Worm (Caenorhabditis elegans) whole organism, late embryonic: Measurements from ENCODE around the gene eat-4.

Source experiments
- C08G9.2 ChIP-seq: sonication (generic microtip); optimal IDR thresholded peaks from 2 replicates; lab custom pipeline; 2016; ENCODE audit warnings: mild to moderate bottlenecking, missing genetic modification characterization, moderate library complexity, missing compliant biosample characterization
- C38D4.7 ChIP-seq: fragments of 200-800 bp; sonication (Bioruptor generic); optimal IDR thresholded peaks from 2 replicates; lab custom pipeline; 2018; ENCODE audit warnings: mild to moderate bottlenecking, missing genetic modification characterization, moderate library complexity, missing compliant biosample characterization
- K02D7.2 ChIP-seq: sonication (generic microtip); optimal IDR thresholded peaks from 2 replicates; lab custom pipeline; 2017; ENCODE audit warnings: mild to moderate bottlenecking, missing genetic modification characterization, missing compliant biosample characterization
- K09A11.1 ChIP-seq: sonication (generic microtip); optimal IDR thresholded peaks from 2 replicates; lab custom pipeline; 2017; ENCODE audit warnings: antibody characterized with exemption, mild to moderate bottlenecking, missing genetic modification characterization, missing compliant biosample characterization; ENCODE audit not compliant: insufficient read depth
- T23F11.4 ChIP-seq: fragments of 200-800 bp; sonication (Bioruptor generic); optimal IDR thresholded peaks from 2 replicates; lab custom pipeline; 2018; ENCODE audit warnings: mild to moderate bottlenecking, missing genetic modification characterization, missing compliant biosample characterization
- ama-1 ChIP-seq: fragments of 150-350 bp; optimal IDR thresholded peaks from 2 replicates; lab custom pipeline; 2014
- ceh-14 ChIP-seq: sonication (generic microtip); optimal IDR thresholded peaks from 2 replicates; lab custom pipeline; 2016; ENCODE audit warnings: missing genotype, missing genetic modification characterization, missing compliant biosample characterization
- ceh-19 ChIP-seq: fragments of 200-800 bp; sonication (Bioruptor generic); optimal IDR thresholded peaks from 2 replicates; lab custom pipeline; 2018; ENCODE audit warnings: mild to moderate bottlenecking, missing genetic modification characterization, missing compliant biosample characterization
- ceh-2 ChIP-seq: sonication (generic microtip); optimal IDR thresholded peaks from 2 replicates; lab custom pipeline; 2016; ENCODE audit warnings: missing genotype, missing genetic modification characterization, missing compliant biosample characterization
- ceh-22 ChIP-seq: sonication (generic microtip); optimal IDR thresholded peaks from 2 replicates; lab custom pipeline; 2017; ENCODE audit warnings: missing biosample characterization, missing genetic modification characterization
- ceh-24 ChIP-seq: sonication (generic microtip); optimal IDR thresholded peaks from 2 replicates; lab custom pipeline; 2016; ENCODE audit warnings: mild to moderate bottlenecking, missing genetic modification characterization, missing compliant biosample characterization
- ceh-31 ChIP-seq: sonication (generic microtip); optimal IDR thresholded peaks from 2 replicates; lab custom pipeline; 2016; ENCODE audit warnings: missing genetic modification characterization, missing compliant biosample characterization
- ceh-48 ChIP-seq: sonication (generic microtip); optimal IDR thresholded peaks from 2 replicates; lab custom pipeline; 2016; ENCODE audit warnings: missing genetic modification characterization, inconsistent platforms, missing compliant biosample characterization
- che-1 ChIP-seq: sonication (generic microtip); optimal IDR thresholded peaks from 2 replicates; lab custom pipeline; 2016; ENCODE audit warnings: mild to moderate bottlenecking, missing genetic modification characterization, missing compliant biosample characterization
- elt-2 ChIP-seq: sonication (generic microtip); optimal IDR thresholded peaks from 2 replicates; lab custom pipeline; 2016; ENCODE audit warnings: missing genetic modification reagents, missing genetic modification characterization, missing compliant biosample characterization
- eyg-1 ChIP-seq: sonication (generic microtip); optimal IDR thresholded peaks from 2 replicates; lab custom pipeline; 2016; ENCODE audit warnings: missing genotype, missing genetic modification characterization, missing compliant biosample characterization
- fax-1 ChIP-seq: sonication (generic microtip); optimal IDR thresholded peaks from 2 replicates; lab custom pipeline; 2016; ENCODE audit warnings: missing genotype, missing genetic modification characterization, missing compliant biosample characterization
- fkh-10 ChIP-seq: fragments of 150-350 bp; optimal IDR thresholded peaks from 2 replicates; lab custom pipeline; 2014; ENCODE audit warnings: missing biosample characterization, missing genetic modification reagents, missing genetic modification characterization
- hlh-15 ChIP-seq: sonication (generic microtip); optimal IDR thresholded peaks from 2 replicates; lab custom pipeline; 2016; ENCODE audit warnings: missing genetic modification characterization, missing compliant biosample characterization
- lim-6 ChIP-seq: sonication (generic microtip); optimal IDR thresholded peaks from 2 replicates; lab custom pipeline; 2016; ENCODE audit warnings: missing genetic modification characterization, missing compliant biosample characterization
- lin-11 ChIP-seq: fragments of 200-800 bp; sonication (Bioruptor generic); optimal IDR thresholded peaks from 2 replicates; lab custom pipeline; 2018; ENCODE audit warnings: mild to moderate bottlenecking, missing genetic modification characterization, missing compliant biosample characterization
- madf-2 ChIP-seq: sonication (generic microtip); optimal IDR thresholded peaks from 2 replicates; lab custom pipeline; 2017; ENCODE audit warnings: missing genetic modification characterization, missing compliant biosample characterization
- nfya-1 ChIP-seq: sonication (generic microtip); optimal IDR thresholded peaks from 2 replicates; lab custom pipeline; 2017; ENCODE audit warnings: missing genetic modification characterization, mild to moderate bottlenecking, missing compliant biosample characterization, antibody characterized with exemption, moderate library complexity
- nhr-11 ChIP-seq: fragments of 150-350 bp; optimal IDR thresholded peaks from 2 replicates; lab custom pipeline; 2014; ENCODE audit warnings: missing biosample characterization, missing genetic modification characterization
- nhr-232 ChIP-seq: sonication (generic microtip); optimal IDR thresholded peaks from 2 replicates; lab custom pipeline; 2016; ENCODE audit warnings: missing genetic modification characterization, missing compliant biosample characterization
- npax-4 ChIP-seq: sonication (generic microtip); optimal IDR thresholded peaks from 2 replicates; lab custom pipeline; 2016; ENCODE audit warnings: missing genetic modification characterization, missing compliant biosample characterization
- pag-3 ChIP-seq: sonication (generic microtip); optimal IDR thresholded peaks from 2 replicates; lab custom pipeline; 2016; ENCODE audit warnings: missing compliant biosample characterization, missing genetic modification characterization, borderline replicate concordance
- pat-9 ChIP-seq: fragments of 200-800 bp; sonication (Bioruptor generic); optimal IDR thresholded peaks from 2 replicates; lab custom pipeline; 2018; ENCODE audit warnings: mild to moderate bottlenecking, missing genetic modification characterization, moderate library complexity, missing compliant biosample characterization
- pha-2 ChIP-seq: sonication (generic microtip); optimal IDR thresholded peaks from 2 replicates; lab custom pipeline; 2017; ENCODE audit warnings: mild to moderate bottlenecking, missing genetic modification characterization, missing compliant biosample characterization
- pha-4 ChIP-seq: fragments of 150-350 bp; optimal IDR thresholded peaks from 2 replicates; lab custom pipeline; 2018; ENCODE audit warnings: missing biosample characterization, missing genetic modification reagents, missing genetic modification characterization
- pros-1 ChIP-seq: fragments of 150-350 bp; optimal IDR thresholded peaks from 2 replicates; lab custom pipeline; 2014; ENCODE audit warnings: missing biosample characterization, missing genetic modification reagents, missing genetic modification characterization
- rnt-1 ChIP-seq: sonication (generic microtip); optimal IDR thresholded peaks from 2 replicates; lab custom pipeline; 2016; ENCODE audit warnings: missing genetic modification characterization, missing compliant biosample characterization
- sox-2 ChIP-seq: fragments of 200-800 bp; sonication (Bioruptor generic); IDR thresholded peaks from 2 replicates; pipeline ENCODE4 v1.3.6; 2022; ENCODE audit warnings: missing genetic modification reagents, missing genetic modification characterization, missing compliant biosample characterization
- syd-9 ChIP-seq: sonication (generic microtip); optimal IDR thresholded peaks from 2 replicates; lab custom pipeline; 2016; ENCODE audit warnings: mild to moderate bottlenecking, missing genetic modification characterization, moderate library complexity, missing compliant biosample characterization
- unc-42 ChIP-seq: sonication (generic microtip); optimal IDR thresholded peaks from 2 replicates; lab custom pipeline; 2016; ENCODE audit warnings: missing genotype, missing genetic modification characterization, missing compliant biosample characterization
- unc-55 ChIP-seq: sonication (generic microtip); optimal IDR thresholded peaks from 2 replicates; lab custom pipeline; 2017; ENCODE audit warnings: missing biosample characterization, missing genetic modification reagents, missing genetic modification characterization
- unc-86 ChIP-seq: sonication (generic microtip); optimal IDR thresholded peaks from 2 replicates; lab custom pipeline; 2016; ENCODE audit warnings: missing genetic modification characterization, missing compliant biosample characterization
- ztf-16 ChIP-seq: sonication (generic microtip); optimal IDR thresholded peaks from 2 replicates; lab custom pipeline; 2017; ENCODE audit warnings: missing genetic modification characterization, missing compliant biosample characterization

Gene eat-4

DNA sequence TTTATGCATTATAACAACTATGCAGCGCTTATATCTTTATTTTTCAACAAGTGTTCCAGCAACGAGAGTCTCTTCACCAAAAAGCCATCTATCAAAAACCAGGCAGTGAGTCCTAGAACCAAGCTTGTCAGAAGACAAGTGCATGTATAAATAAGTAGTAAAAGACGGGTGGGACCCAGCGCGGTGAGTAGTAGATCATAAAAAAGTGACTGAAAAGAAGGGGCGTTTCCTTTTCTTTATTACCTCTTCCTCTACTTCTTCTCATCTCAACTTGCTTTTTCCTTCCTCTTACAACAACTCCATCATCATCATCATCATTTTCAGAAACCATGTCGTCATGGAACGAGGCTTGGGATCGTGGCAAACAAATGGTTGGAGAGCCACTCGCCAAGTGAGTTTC, at the start of gene eat-4:
Gene eat-4, plus strand, starts transcription at position 301 of the 400 bp plus-strand sequence.
- TF ChIP-seq ceh-19 (GFP tag; lab: Kevin White, UChicago): no peak
- TF ChIP-seq nhr-232 (tag; lab: Kevin White, UChicago): no peak
- no peak for TF ChIP-seq pha-2
- no peak for TF ChIP-seq ztf-16 (tag; lab: Kevin White, UChicago)
- no peak for TF ChIP-seq madf-2 (tag; lab: Kevin White, UChicago)
- no peak for TF ChIP-seq ceh-14 (tag; lab: Kevin White, UChicago)
- TF ChIP-seq rnt-1 (tag; lab: Kevin White, UChicago): no peak
- no peak for TF ChIP-seq C08G9.2 (tag; lab: Kevin White, UChicago)
- TF ChIP-seq ceh-22: no peak
- TF ChIP-seq hlh-15 (tag; lab: Kevin White, UChicago): no peak
- no peak for TF ChIP-seq C38D4.7 (GFP tag; lab: Kevin White, UChicago)
- TF ChIP-seq pat-9 (tag; lab: Kevin White, UChicago): no peak
- TF ChIP-seq che-1 (tag; lab: Kevin White, UChicago): no peak
- no peak for TF ChIP-seq pha-4
- TF ChIP-seq elt-2: no peak
- no peak for TF ChIP-seq lim-6 (tag; lab: Kevin White, UChicago)
- TF ChIP-seq pros-1 (tag; lab: Kevin White, UChicago): no peak
- no peak for TF ChIP-seq syd-9 (tag; lab: Kevin White, UChicago)
- TF ChIP-seq ceh-48 (tag; lab: Kevin White, UChicago): no peak
- TF ChIP-seq, all 69 proteins: peak for 0

DNA sequence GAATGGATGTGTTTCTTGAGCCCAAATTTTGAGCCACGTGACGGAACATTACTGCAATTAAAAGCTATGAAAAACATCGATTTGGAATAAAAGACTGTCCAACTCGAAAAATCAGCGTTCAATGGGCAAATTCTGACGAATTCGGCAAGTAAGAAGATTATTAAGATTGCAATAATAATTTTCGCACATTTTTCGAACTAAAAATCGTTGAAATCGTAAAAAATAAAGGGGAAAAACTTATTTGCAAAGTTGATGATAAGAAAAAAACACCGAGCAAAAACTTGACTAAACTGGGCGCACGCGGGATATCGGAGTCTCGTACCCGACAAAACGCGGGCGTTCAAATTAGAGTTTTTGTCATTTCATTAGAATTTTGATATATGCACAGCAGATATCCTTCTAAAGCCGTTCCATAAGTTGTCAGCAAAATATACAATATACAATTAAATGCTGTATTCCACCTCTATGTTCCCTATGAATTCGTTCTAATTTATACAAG, 47.3 kb upstream of the eat-4 start, which contains the start of the genes mccc-2 and mrpl-44:
Gene mccc-2, minus strand, starts transcription at position 51 of the 499 bp plus-strand sequence.
Gene mrpl-44, minus strand, starts transcription at position 51 of the 499 bp plus-strand sequence.
- no peak for TF ChIP-seq T23F11.4 (GFP tag; lab: Kevin White, UChicago)
- peak; percentile 70 for TF ChIP-seq elt-2
- TF ChIP-seq K09A11.1: no peak
- no peak for TF ChIP-seq fkh-10 (GFP tag; lab: Kevin White, UChicago)
- no peak for TF ChIP-seq lin-11 (tag; lab: Kevin White, UChicago)
- TF ChIP-seq nhr-232 (tag; lab: Kevin White, UChicago): no peak
- no peak for TF ChIP-seq eyg-1
- TF ChIP-seq ceh-2 (tag; lab: Kevin White, UChicago): no peak
- TF ChIP-seq rnt-1 (tag; lab: Kevin White, UChicago): no peak
- TF ChIP-seq nhr-11 (tag; lab: Kevin White, UChicago): no peak
- TF ChIP-seq nfya-1 (tag; lab: Kevin White, UChicago): peak; percentile 18
- no peak for TF ChIP-seq unc-55 (GFP tag; lab: Kevin White, UChicago)
- TF ChIP-seq K02D7.2 (tag; lab: Kevin White, UChicago): no peak

DNA sequence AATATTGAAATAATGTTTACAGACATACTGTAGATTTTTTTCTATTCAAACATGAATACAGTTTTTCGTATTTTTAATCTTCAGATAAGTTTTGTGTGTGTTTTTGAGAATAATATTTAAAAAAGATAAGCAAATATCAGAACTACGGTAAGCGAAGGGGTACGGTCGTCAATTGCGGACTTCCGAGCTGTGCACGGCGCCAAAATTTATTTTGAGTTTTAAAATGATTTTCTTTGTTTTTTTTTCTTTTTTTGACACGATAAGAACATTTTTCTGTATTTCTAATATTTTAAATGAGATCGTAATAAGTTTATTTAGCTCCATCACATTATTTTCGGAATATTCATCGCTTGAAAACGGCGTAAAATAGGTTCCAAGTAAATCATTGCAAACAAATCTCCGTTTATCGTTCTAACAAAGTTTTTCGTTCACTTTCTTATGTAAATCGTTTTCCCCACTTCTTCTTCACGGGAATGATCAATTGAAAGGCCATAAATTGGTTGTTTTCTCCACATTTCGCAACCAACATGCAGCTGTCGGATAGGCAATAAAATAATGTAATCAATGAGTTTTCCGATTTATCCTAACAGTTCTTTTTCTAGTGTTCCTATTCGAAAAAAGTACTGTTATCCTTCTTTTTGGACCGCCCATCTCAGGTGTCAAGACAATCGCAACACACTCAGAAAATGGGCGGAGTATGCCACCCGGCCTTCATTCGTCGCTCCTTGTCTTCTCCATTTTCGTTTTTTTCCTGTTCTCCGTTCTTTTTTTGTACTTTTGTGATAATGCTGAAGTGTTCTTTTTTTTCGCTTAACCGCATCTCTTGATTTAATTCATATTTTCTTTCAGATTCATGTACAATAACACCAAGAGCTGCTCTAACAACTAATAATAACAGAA, 45.0 kb upstream of the eat-4 start, which contains the start of gene glp-1:
Gene glp-1, plus strand, starts transcription at position 850 of the 900 bp plus-strand sequence.
- TF ChIP-seq ztf-16 (tag; lab: Kevin White, UChicago) (no peak), ama-1 (lab: Kevin White, UChicago) (no peak), C08G9.2 (tag; lab: Kevin White, UChicago) (no peak), C38D4.7 (GFP tag; lab: Kevin White, UChicago) (no peak), ceh-19 (GFP tag; lab: Kevin White, UChicago) (no peak), unc-86 (tag; lab: Kevin White, UChicago) (no peak), npax-4 (no peak), elt-2 (no peak), unc-42 (tag; lab: Kevin White, UChicago) (no peak), ceh-31 (tag; lab: Kevin White, UChicago) (no peak), pag-3 (tag; lab: Kevin White, UChicago) (no peak), sox-2 (GFP tag; lab: Robert Waterston, UW) (no peak), fax-1 (tag; lab: Kevin White, UChicago) (no peak), nhr-232 (tag; lab: Kevin White, UChicago) (no peak), ceh-24 (tag; lab: Kevin White, UChicago) (no peak)
